Fruit fly (Drosophila melanogaster) whole organism, wandering third instar larva: ENCODE results near the gene CG14341.

Experiments
- Abd-B ChIP-seq: fragments of >200 bp; optimal IDR thresholded peaks from 2 replicates; lab custom pipeline; 2017; ENCODE audit warnings: missing biosample characterization, missing genetic modification characterization
- N ChIP-seq: fragments of >200 bp; optimal IDR thresholded peaks from 2 replicates; lab custom pipeline; 2018; ENCODE audit warnings: missing biosample characterization, missing external identifiers, missing genetic modification characterization
- brk ChIP-seq: fragments of 200-800 bp; sonication (Bioruptor generic); optimal IDR thresholded peaks from 2 replicates; lab custom pipeline; 2016; ENCODE audit warnings: missing biosample characterization, mild to moderate bottlenecking, missing genetic modification characterization
- dsf ChIP-seq: sonication (Bioruptor generic); optimal IDR thresholded peaks from 2 replicates; lab custom pipeline; 2016; ENCODE audit warnings: missing biosample characterization, missing genetic modification characterization, borderline replicate concordance
- jim ChIP-seq: fragments of 175-275, 200-325 bp; sonication (Bioruptor generic); optimal IDR thresholded peaks from 2 replicates; lab custom pipeline; 2016; ENCODE audit warnings: missing biosample characterization, mild to moderate bottlenecking, missing genetic modification characterization
- lola ChIP-seq: fragments of >200 bp; optimal IDR thresholded peaks from 2 replicates; lab custom pipeline; 2017; ENCODE audit warnings: missing biosample characterization, missing genetic modification characterization
- psq ChIP-seq: fragments of 200-800 bp; sonication (Bioruptor generic); optimal IDR thresholded peaks from 3 replicates; lab custom pipeline; 2017; ENCODE audit warnings: missing biosample characterization, mild to moderate bottlenecking, missing genetic modification characterization, moderate library complexity
- sage ChIP-seq: fragments of 200-800 bp; sonication (Bioruptor generic); optimal IDR thresholded peaks from 2 replicates; lab custom pipeline; 2016; ENCODE audit warnings: missing biosample characterization, mild to moderate bottlenecking, missing genetic modification characterization
- usp ChIP-seq: fragments of >200 bp; optimal IDR thresholded peaks from 2 replicates; lab custom pipeline; 2017; ENCODE audit warnings: missing biosample characterization, missing genetic modification characterization

dm6 chr2L:1201396-1201837, 35.1 kb downstream of the CG14341 start:
- TF ChIP-seq psq (GFP tag; lab: Kevin White, UChicago) (no peak), jim (GFP tag; lab: Kevin White, UChicago) (no peak), brk (GFP tag; lab: Kevin White, UChicago) (no peak), lola (GFP tag; lab: Kevin White, UChicago) (no peak), usp (GFP tag; lab: Kevin White, UChicago) (no peak), dsf (GFP tag; lab: Kevin White, UChicago) (no peak), Abd-B (GFP tag; lab: Kevin White, UChicago) (no peak), N (no peak), sage (GFP tag; lab: Kevin White, UChicago) (no peak)
